Worm (Caenorhabditis elegans) whole organism, mixed stage, embryonic: ENCODE results near the gene C13G3.1.

Experiments
- M03D4.4 ChIP-seq: sonication (generic microtip); optimal IDR thresholded peaks from 2 replicates; lab custom pipeline; 2017; ENCODE audit warnings: mild to moderate bottlenecking, missing genetic modification characterization, missing compliant biosample characterization
- bed-3 ChIP-seq: fragments of 200-800 bp; sonication (Bioruptor generic); optimal IDR thresholded peaks from 3 replicates; lab custom pipeline; 2018; ENCODE audit warnings: mild to moderate bottlenecking, missing genetic modification characterization, moderate library complexity, missing compliant biosample characterization
- blmp-1 ChIP-seq: fragments of 150-350 bp; optimal IDR thresholded peaks from 2 replicates; lab custom pipeline; 2014; ENCODE audit warnings: missing biosample characterization, missing genetic modification characterization
- ceh-39 ChIP-seq: fragments of 150-350 bp; optimal IDR thresholded peaks from 2 replicates; lab custom pipeline; 2014; ENCODE audit warnings: missing biosample characterization, missing genetic modification characterization
- ceh-43 ChIP-seq: fragments of 200-800 bp; sonication (Bioruptor generic); optimal IDR thresholded peaks from 2 replicates; lab custom pipeline; 2018; ENCODE audit warnings: mild to moderate bottlenecking, missing genetic modification characterization, moderate library complexity, missing compliant biosample characterization
- ceh-83 ChIP-seq: fragments of 200-800 bp; sonication (Bioruptor generic); optimal IDR thresholded peaks from 2 replicates; lab custom pipeline; 2018; ENCODE audit warnings: mild to moderate bottlenecking, missing genetic modification characterization, missing compliant biosample characterization
- elt-1 ChIP-seq: sonication (generic microtip); optimal IDR thresholded peaks from 2 replicates; lab custom pipeline; 2017; ENCODE audit warnings: missing genetic modification characterization, mild to moderate bottlenecking, missing compliant biosample characterization, antibody characterized with exemption, moderate library complexity, borderline replicate concordance; ENCODE audit not compliant: insufficient read depth
- elt-3 ChIP-seq: fragments of 150-350 bp; optimal IDR thresholded peaks from 2 replicates; lab custom pipeline; 2014; ENCODE audit warnings: missing biosample characterization, missing genetic modification characterization
- flh-1 ChIP-seq: fragments of 200-800 bp; sonication (Bioruptor generic); optimal IDR thresholded peaks from 2 replicates; lab custom pipeline; 2018; ENCODE audit warnings: mild to moderate bottlenecking, missing genetic modification characterization, moderate library complexity, missing compliant biosample characterization
- ham-2 ChIP-seq: fragments of 200-800 bp; sonication (Bioruptor generic); optimal IDR thresholded peaks from 2 replicates; lab custom pipeline; 2018; ENCODE audit warnings: mild to moderate bottlenecking, missing genetic modification characterization, missing compliant biosample characterization
- hlh-1 ChIP-seq: fragments of 150-350 bp; optimal IDR thresholded peaks from 2 replicates; lab custom pipeline; 2014; ENCODE audit warnings: missing biosample characterization, missing genetic modification reagents, missing genetic modification characterization
- lin-13 ChIP-seq: fragments of 150-350 bp; optimal IDR thresholded peaks from 2 replicates; lab custom pipeline; 2014; ENCODE audit warnings: missing biosample characterization, missing genetic modification characterization
- lin-32 ChIP-seq: fragments of 200-800 bp; sonication (Bioruptor generic); optimal IDR thresholded peaks from 2 replicates; lab custom pipeline; 2018; ENCODE audit warnings: mild to moderate bottlenecking, missing genetic modification characterization, missing compliant biosample characterization
- lsy-2 ChIP-seq: fragments of 150-350 bp; optimal IDR thresholded peaks from 2 replicates; lab custom pipeline; 2014; ENCODE audit warnings: missing biosample characterization, missing genetic modification characterization
- mls-2 ChIP-seq: sonication (generic microtip); optimal IDR thresholded peaks from 2 replicates; lab custom pipeline; 2016; ENCODE audit warnings: mild to moderate bottlenecking, missing genetic modification characterization, moderate library complexity, missing compliant biosample characterization
- nhr-12 ChIP-seq: fragments of 150-350 bp; optimal IDR thresholded peaks from 2 replicates; lab custom pipeline; 2014; ENCODE audit warnings: missing biosample characterization, missing genetic modification characterization
- nhr-2 ChIP-seq: fragments of 150-350 bp; optimal IDR thresholded peaks from 2 replicates; lab custom pipeline; 2014; ENCODE audit warnings: missing biosample characterization, missing genetic modification characterization
- nhr-237 ChIP-seq: fragments of 150-350 bp; optimal IDR thresholded peaks from 2 replicates; lab custom pipeline; 2014; ENCODE audit warnings: missing biosample characterization, missing genetic modification characterization
- nhr-28 ChIP-seq: fragments of 150-350 bp; optimal IDR thresholded peaks from 2 replicates; lab custom pipeline; 2014; ENCODE audit warnings: missing biosample characterization, missing genetic modification characterization
- pha-4 ChIP-seq: fragments of 150-350 bp; optimal IDR thresholded peaks from 2 replicates; lab custom pipeline; 2018; ENCODE audit warnings: missing biosample characterization, missing genetic modification reagents, missing genetic modification characterization
- sem-2 ChIP-seq: fragments of 200-800 bp; sonication (Bioruptor generic); optimal IDR thresholded peaks from 2 replicates; lab custom pipeline; 2018; ENCODE audit warnings: mild to moderate bottlenecking, missing genetic modification characterization, missing compliant biosample characterization
- snpc-4 ChIP-seq: fragments of 150-350 bp; optimal IDR thresholded peaks from 2 replicates; lab custom pipeline; 2014; ENCODE audit warnings: missing biosample characterization, missing genetic modification characterization
- sptf-1 ChIP-seq: sonication (generic microtip); optimal IDR thresholded peaks from 2 replicates; lab custom pipeline; 2017; ENCODE audit warnings: mild to moderate bottlenecking, missing genetic modification characterization, moderate library complexity, missing compliant biosample characterization
- tbx-8 ChIP-seq: fragments of 200-800 bp; sonication (Bioruptor generic); optimal IDR thresholded peaks from 2 replicates; lab custom pipeline; 2018; ENCODE audit warnings: mild to moderate bottlenecking, missing genetic modification characterization, moderate library complexity, missing compliant biosample characterization
- unc-120 ChIP-seq: sonication (generic microtip); optimal IDR thresholded peaks from 2 replicates; lab custom pipeline; 2017; ENCODE audit warnings: missing genetic modification characterization, missing compliant biosample characterization; ENCODE audit not compliant: poor library complexity, severe bottlenecking
- unc-39 ChIP-seq: fragments of 150-350 bp; optimal IDR thresholded peaks from 2 replicates; lab custom pipeline; 2014; ENCODE audit warnings: missing biosample characterization, missing genetic modification characterization
- unc-62 ChIP-seq: fragments of 150-350 bp; optimal IDR thresholded peaks from 2 replicates; lab custom pipeline; 2014; ENCODE audit warnings: missing biosample characterization, missing genetic modification reagents, missing genetic modification characterization
- zip-8 ChIP-seq: fragments of 150-350 bp; optimal IDR thresholded peaks from 2 replicates; lab custom pipeline; 2014; ENCODE audit warnings: missing biosample characterization, missing genetic modification characterization
- ztf-11 ChIP-seq: fragments of 150-350 bp; optimal IDR thresholded peaks from 2 replicates; lab custom pipeline; 2014; ENCODE audit warnings: missing biosample characterization, missing genetic modification characterization

Gene C13G3.1

DNA sequence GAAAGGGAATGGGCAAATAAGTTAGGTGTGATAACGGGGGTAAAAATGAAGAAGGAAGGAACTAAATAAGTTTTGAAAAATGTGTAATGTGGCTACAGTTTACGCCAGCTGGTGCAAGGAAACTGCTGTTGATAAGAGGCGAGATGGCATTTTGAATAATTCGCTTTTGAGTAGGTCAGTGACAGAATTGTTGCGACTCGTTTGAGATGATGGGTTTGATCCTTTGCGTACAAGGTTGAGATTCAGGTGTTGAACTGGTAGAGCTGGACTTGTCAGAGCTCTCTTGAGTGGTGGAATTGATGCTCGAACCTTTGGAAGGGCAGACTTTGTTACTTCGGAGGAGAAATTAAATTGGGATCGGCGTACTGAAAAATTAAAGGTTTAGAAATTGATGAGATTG lies 458 bp downstream of the C13G3.1 start:
- no peak for TF ChIP-seq ceh-39
- no peak for TF ChIP-seq zip-8 (tag; lab: Kevin White, UChicago)
- no peak for TF ChIP-seq flh-1 (GFP tag; lab: Kevin White, UChicago)
- TF ChIP-seq lin-32 (GFP tag; lab: Kevin White, UChicago) = no peak
- no peak for TF ChIP-seq ceh-43 (GFP tag; lab: Kevin White, UChicago)
- TF ChIP-seq mls-2 = no peak
- no peak for TF ChIP-seq ztf-11 (tag; lab: Kevin White, UChicago)
- no peak for TF ChIP-seq nhr-28 (tag; lab: Kevin White, UChicago)
- no peak for TF ChIP-seq M03D4.4 (tag; lab: Kevin White, UChicago)
- no peak for TF ChIP-seq sem-2 (GFP tag; lab: Kevin White, UChicago)
- TF ChIP-seq unc-62 (GFP tag; lab: Kevin White, UChicago) = no peak
- no peak for TF ChIP-seq ham-2 (GFP tag; lab: Kevin White, UChicago)
- no peak for TF ChIP-seq lsy-2 (tag; lab: Kevin White, UChicago)

- TF ChIP-seq sem-2 (GFP tag; lab: Kevin White, UChicago) (no peak), blmp-1 (tag; lab: Kevin White, UChicago) (no peak), ceh-83 (no peak), nhr-2 (tag; lab: Kevin White, UChicago) (no peak), pha-4 (no peak), lin-13 (tag; lab: Kevin White, UChicago) (no peak), unc-120 (tag; lab: Kevin White, UChicago) (no peak), ceh-43 (GFP tag; lab: Kevin White, UChicago) (no peak), mls-2 (no peak), elt-1 (tag; lab: Kevin White, UChicago) (no peak)
These were observed 1.5 kb downstream of the C13G3.1 start for ce11 chrV:11010768-11011167.

- TF ChIP-seq nhr-12 (tag; lab: Kevin White, UChicago) = no peak
- no peak for TF ChIP-seq flh-1 (GFP tag; lab: Kevin White, UChicago)
- no peak for TF ChIP-seq snpc-4
- no peak for TF ChIP-seq ztf-11 (tag; lab: Kevin White, UChicago)
- TF ChIP-seq unc-39 = no peak
- TF ChIP-seq elt-1 (tag; lab: Kevin White, UChicago) = no peak
- no peak for TF ChIP-seq unc-62 (GFP tag; lab: Kevin White, UChicago)
- TF ChIP-seq lsy-2 (tag; lab: Kevin White, UChicago) = no peak
- TF ChIP-seq blmp-1 (tag; lab: Kevin White, UChicago) = no peak
- TF ChIP-seq nhr-2 (tag; lab: Kevin White, UChicago) = no peak
- TF ChIP-seq ceh-83 = no peak
- no peak for TF ChIP-seq bed-3
- TF ChIP-seq mls-2 = no peak
- TF ChIP-seq tbx-8 = no peak
These were observed 3.1 kb downstream of the C13G3.1 start for ce11 chrV:11009124-11009524.

DNA sequence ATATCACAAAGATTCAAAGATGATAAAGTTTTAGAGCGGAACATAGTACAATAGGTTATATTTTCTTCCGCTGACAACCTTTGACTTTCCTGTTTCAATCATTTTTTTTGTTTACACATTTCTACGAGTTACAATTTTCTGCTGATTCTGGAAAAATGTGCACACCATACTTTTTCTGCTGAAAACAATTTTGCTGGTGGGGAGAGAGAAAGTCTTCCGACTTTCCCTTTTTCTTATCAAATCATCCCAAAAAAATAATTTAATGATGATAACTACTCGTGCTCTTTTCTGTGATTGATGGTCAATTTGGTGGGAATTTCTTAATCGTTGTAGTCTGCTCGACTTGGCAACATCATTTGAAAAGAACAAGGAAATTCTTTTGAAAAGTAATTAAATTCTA lies 4.6 kb downstream of the C13G3.1 start:
- TF ChIP-seq sem-2 (GFP tag; lab: Kevin White, UChicago) (no peak), mls-2 (no peak), unc-62 (GFP tag; lab: Kevin White, UChicago) (no peak), lin-13 (tag; lab: Kevin White, UChicago) (no peak), nhr-237 (tag; lab: Kevin White, UChicago) (no peak), unc-120 (tag; lab: Kevin White, UChicago) (no peak), ztf-11 (tag; lab: Kevin White, UChicago) (no peak), snpc-4 (no peak), ceh-43 (GFP tag; lab: Kevin White, UChicago) (no peak), blmp-1 (tag; lab: Kevin White, UChicago) (no peak)

ce11 chrV:11004094-11004493 lies 8.2 kb downstream of the C13G3.1 start:
- no peak for TF ChIP-seq zip-8 (tag; lab: Kevin White, UChicago)
- TF ChIP-seq hlh-1 (tag; lab: Kevin White, UChicago) = no peak
- TF ChIP-seq ceh-39 = no peak
- no peak for TF ChIP-seq sptf-1

ce11 chrV:11002434-11002833 lies 9.8 kb downstream of the C13G3.1 start, which contains the start of gene F53B7.4:
TSS of gene F53B7.4 (minus strand) at chrV:11002534.
- TF ChIP-seq flh-1 (GFP tag; lab: Kevin White, UChicago) = no peak
- no peak for TF ChIP-seq elt-3 (tag; lab: Kevin White, UChicago)
- TF ChIP-seq tbx-8 = no peak
- no peak for TF ChIP-seq bed-3
- no peak for TF ChIP-seq nhr-28 (tag; lab: Kevin White, UChicago)
- no peak for TF ChIP-seq ceh-43 (GFP tag; lab: Kevin White, UChicago)
- TF ChIP-seq elt-1 (tag; lab: Kevin White, UChicago) = no peak
- TF ChIP-seq, all 35 proteins: peak for 0
